Fruit fly (Drosophila melanogaster) whole organism: ENCODE measurements around the gene pns.

ENCODE experiments used
- CG8478 ChIP-seq: fragments of >200 bp; optimal IDR thresholded peaks from 2 replicates; lab custom pipeline; 2018; ENCODE audit warnings: inconsistent platforms
- psq ChIP-seq: fragments of >200 bp; optimal IDR thresholded peaks from 2 replicates; lab custom pipeline; 2017
- usp ChIP-seq: fragments of >200 bp; optimal IDR thresholded peaks from 2 replicates; lab custom pipeline; 2017; ENCODE audit warnings: missing biosample characterization, missing genetic modification characterization, mixed read lengths

- no peak for TF ChIP-seq usp (GFP tag; lab: Kevin White, UChicago)
- no peak for TF ChIP-seq psq (lab: Kevin White, UChicago)
- TF ChIP-seq CG8478 (lab: Kevin White, UChicago) = no peak
Observed at dm6 chr3L:1547117-1547507, 10.2 kb downstream of the pns start.
